Worm (Caenorhabditis elegans): Measurements from ENCODE around the gene F49F1.18.
"Not testable (repeated sequence)": the region's sequence is repeated elsewhere in the genome, so short reads cannot be mapped to it uniquely, and the experiment has no call there.

Gene F49F1.18

ce11 chrIV:4140265-4140664 lies at the start of gene F49F1.18:
F49F1.18 (minus strand) TSS chrIV:4140365.
- TF ChIP-seq rnt-1 (tag; optimal IDR thresholded peaks at IDR 0.05) (no peak), ref-2 (tag; optimal IDR thresholded peaks at IDR 0.05) (no peak), pros-1 (tag; optimal IDR thresholded peaks at IDR 0.05) (no peak), pha-2 (tag; optimal IDR thresholded peaks at IDR 0.05) (no peak), odd-2 (tag; optimal IDR thresholded peaks at IDR 0.05) (no peak), elt-2 (tag; optimal IDR thresholded peaks at IDR 0.05) (no peak), nhr-11 (tag; optimal IDR thresholded peaks at IDR 0.05) (no peak), ceh-45 (GFP tag; IDR thresholded peaks at IDR 0.05) (no peak), ceh-22 (tag; optimal IDR thresholded peaks at IDR 0.05) (no peak)

- TF ChIP-seq lim-6, pha-2, nhr-11 (tag; optimal IDR thresholded peaks at IDR 0.05): not testable (repeated sequence)
These were observed 45.9 kb upstream of the F49F1.18 start, which contains the start of gene K08D10.11 for ce11 chrIV:4186099-4186498. K08D10.11 (minus strand) TSS chrIV:4186199.

- TF ChIP-seq C38D4.7 (GFP tag; optimal IDR thresholded peaks at IDR 0.05) (no peak), C08G9.2 (tag; optimal IDR thresholded peaks at IDR 0.05) (no peak), madf-2 (tag; optimal IDR thresholded peaks at IDR 0.05) (no peak), mec-3 (tag; optimal IDR thresholded peaks at IDR 0.05; ENCODE audit: borderline replicate concordance) (no peak), pha-4 (tag; optimal IDR thresholded peaks at IDR 0.05) (no peak), ahr-1 (tag; optimal IDR thresholded peaks at IDR 0.05) (no peak), che-1 (tag; optimal IDR thresholded peaks at IDR 0.05) (no peak), hlh-13 (GFP tag; optimal IDR thresholded peaks at IDR 0.05) (no peak), zip-5 (tag; optimal IDR thresholded peaks at IDR 0.05) (no peak), Y22D7AL.16 (tag; optimal IDR thresholded peaks at IDR 0.05) (no peak)
These were observed 38.3 kb upstream of the F49F1.18 start, which contains the start of gene tsen-34 for ce11 chrIV:4178424-4178823. tsen-34 (plus strand) TSS chrIV:4178457.

- TF ChIP-seq tbx-2 (tag; optimal IDR thresholded peaks at IDR 0.05) (no peak), sox-2 (GFP tag; IDR thresholded peaks at IDR 0.05) (no peak), sdc-2 (tag; optimal IDR thresholded peaks at IDR 0.05) (no peak), fax-1 (tag; optimal IDR thresholded peaks at IDR 0.05) (no peak), nfya-1 (tag; optimal IDR thresholded peaks at IDR 0.05) (no peak), pax-1 (tag; optimal IDR thresholded peaks at IDR 0.05) (no peak), unc-42 (tag; optimal IDR thresholded peaks at IDR 0.05) (no peak), ttx-3 (tag; optimal IDR thresholded peaks at IDR 0.05) (no peak), eyg-1 (tag; optimal IDR thresholded peaks at IDR 0.05) (no peak), tbx-7 (tag; optimal IDR thresholded peaks at IDR 0.05) (no peak), unc-55 (GFP tag; optimal IDR thresholded peaks at IDR 0.05) (no peak), ceh-45 (GFP tag; IDR thresholded peaks at IDR 0.05) (no peak), fkh-6 (tag; optimal IDR thresholded peaks at IDR 0.05) (no peak), hlh-8 (tag; optimal IDR thresholded peaks at IDR 0.05) (no peak), che-1 (tag; optimal IDR thresholded peaks at IDR 0.05) (no peak), fkh-10 (GFP tag; optimal IDR thresholded peaks at IDR 0.05) (no peak), sox-4 (tag; optimal IDR thresholded peaks at IDR 0.05) (no peak), pha-2 (tag; optimal IDR thresholded peaks at IDR 0.05) (no peak), nhr-232 (tag; optimal IDR thresholded peaks at IDR 0.05) (no peak), syd-9 (tag; optimal IDR thresholded peaks at IDR 0.05) (no peak)
These were observed 37.4 kb upstream of the F49F1.18 start for ce11 chrIV:4177560-4177959.

- TF ChIP-seq hlh-13 (GFP tag; optimal IDR thresholded peaks at IDR 0.05) (no peak), pax-1 (tag; optimal IDR thresholded peaks at IDR 0.05) (no peak), ceh-9 (tag; optimal IDR thresholded peaks at IDR 0.05) (no peak), pqm-1 (tag; optimal IDR thresholded peaks at IDR 0.05) (no peak), T23F11.4 (GFP tag; optimal IDR thresholded peaks at IDR 0.05) (no peak), ets-4 (tag; optimal IDR thresholded peaks at IDR 0.05) (no peak), fax-1 (tag; optimal IDR thresholded peaks at IDR 0.05) (no peak), pha-2 (tag; optimal IDR thresholded peaks at IDR 0.05) (no peak), K02D7.2 (tag; optimal IDR thresholded peaks at IDR 0.05) (no peak), ref-2 (tag; optimal IDR thresholded peaks at IDR 0.05) (no peak), ceh-48 (tag; optimal IDR thresholded peaks at IDR 0.05) (no peak), madf-2 (tag; optimal IDR thresholded peaks at IDR 0.05) (no peak), elt-2 (tag; optimal IDR thresholded peaks at IDR 0.05) (no peak), Y22D7AL.16 (tag; optimal IDR thresholded peaks at IDR 0.05) (no peak), elt-4 (tag; optimal IDR thresholded peaks at IDR 0.05) (no peak)
These were observed 36.5 kb upstream of the F49F1.18 start for ce11 chrIV:4176659-4177058.
